Fruit fly (Drosophila melanogaster): Measurements from ENCODE around the gene p130CAS.
A peak's percentile ranks its signal among the peaks of the same experiment; 100 is the strongest.

The p130CAS gene

DNA sequence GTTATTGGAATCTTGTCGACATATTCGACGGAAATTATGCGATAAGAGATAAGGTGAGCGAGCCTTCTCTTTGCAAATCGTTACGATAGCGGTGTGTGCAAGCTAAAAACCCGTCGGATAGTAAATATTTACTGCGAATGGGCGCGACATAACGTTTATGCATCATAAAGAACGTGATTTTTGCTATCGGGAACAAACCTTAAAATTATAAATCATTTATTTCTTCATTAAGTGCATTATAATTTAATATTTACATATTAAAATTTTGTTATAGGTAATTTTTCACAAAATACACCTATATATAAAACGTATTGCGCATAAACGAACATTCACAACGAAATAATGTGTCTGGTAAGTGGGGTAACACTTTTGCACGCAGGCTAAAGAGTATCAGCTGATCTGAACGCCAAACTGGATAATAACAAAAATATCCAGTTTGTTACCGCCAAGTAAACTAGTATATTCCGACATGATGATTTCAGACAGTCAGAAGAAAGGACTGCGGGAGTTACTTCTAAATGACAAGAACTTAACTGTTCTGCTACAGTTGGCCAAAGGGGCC, 53.1 kb downstream of the p130CAS start, which contains the start of the genes Gk1 and CG13876 (continued):
- TF ChIP-seq CG2875 (GFP tag; optimal IDR thresholded peaks at IDR 0.05), result peak; percentile 85
- no peak for TF ChIP-seq prd (optimal IDR thresholded peaks at IDR 0.05)
- peak; percentile 93 for TF ChIP-seq prd (GFP tag; IDR thresholded peaks at IDR 0.05)
- TF ChIP-seq kni (GFP tag; optimal IDR thresholded peaks at IDR 0.05), result peak; percentile 89
- TF ChIP-seq oc (tag; optimal IDR thresholded peaks at IDR 0.05), result peak; percentile 95
- peak; percentile 93 for TF ChIP-seq CG34422 (GFP tag; IDR thresholded peaks at IDR 0.05)
- TF ChIP-seq org-1 (GFP tag; optimal IDR thresholded peaks at IDR 0.05), result peak; percentile 86
- peak; percentile 88 for TF ChIP-seq twi (tag; optimal IDR thresholded peaks at IDR 0.05)
- TF ChIP-seq eyg (GFP tag; optimal IDR thresholded peaks at IDR 0.05), result no peak
- peak; percentile 76 to 96 for TF ChIP-seq bsh (GFP tag; optimal IDR thresholded peaks at IDR 0.05)
- peak; percentile 81 for TF ChIP-seq CG10959 (GFP tag; IDR thresholded peaks at IDR 0.05)
- TF ChIP-seq CrebB (tag; optimal IDR thresholded peaks at IDR 0.05), result peak; percentile 96
- TF ChIP-seq CG4328 (GFP tag; optimal IDR thresholded peaks at IDR 0.05), result peak; percentile 94
- TF ChIP-seq HmgD (GFP tag; optimal IDR thresholded peaks at IDR 0.05), result no peak
- TF ChIP-seq CG6689 (GFP tag; IDR thresholded peaks at IDR 0.05), result peak; percentile 97
- no peak for TF ChIP-seq ab (GFP tag; optimal IDR thresholded peaks at IDR 0.05)
- peak; percentile 71; the same call in 1 of the 2 replicates for TF ChIP-seq ham (GFP tag; IDR thresholded peaks at IDR 0.05)
- TF ChIP-seq NC2β (GFP tag; optimal IDR thresholded peaks at IDR 0.05), result no peak
- peak; percentile 93 for TF ChIP-seq CG7372 (GFP tag; IDR thresholded peaks at IDR 0.05)
- TF ChIP-seq CG4617 (GFP tag; optimal IDR thresholded peaks at IDR 0.05; ENCODE audit: borderline replicate concordance), result peak; percentile 70
- TF ChIP-seq Xbp1 (GFP tag; optimal IDR thresholded peaks at IDR 0.05), result peak; percentile 93
- peak; percentile 95 for TF ChIP-seq caup (GFP tag; optimal IDR thresholded peaks at IDR 0.05; ENCODE audit: severe bottlenecking)
- peak; percentile 73 for TF ChIP-seq tup (GFP tag; optimal IDR thresholded peaks at IDR 0.05)
- no peak for TF ChIP-seq CG14965 (GFP tag; optimal IDR thresholded peaks at IDR 0.05; ENCODE audit: borderline replicate concordance)
- TF ChIP-seq sim (GFP tag; IDR thresholded peaks at IDR 0.05), result peak; percentile 91
- no peak for TF ChIP-seq CG1529 (GFP tag; optimal IDR thresholded peaks at IDR 0.05)
- peak; percentile 97 for TF ChIP-seq CoRest (tag; optimal IDR thresholded peaks at IDR 0.05)
- TF ChIP-seq hth (optimal IDR thresholded peaks at IDR 0.05), result no peak
- peak; percentile 93 for TF ChIP-seq CG9437 (GFP tag; optimal IDR thresholded peaks at IDR 0.05)
- peak; percentile 86 for TF ChIP-seq tin (GFP tag; optimal IDR thresholded peaks at IDR 0.05)
- peak; percentile 94 for TF ChIP-seq CG1233 (GFP tag; optimal IDR thresholded peaks at IDR 0.05)
- no peak for TF ChIP-seq Doc3 (GFP tag; IDR thresholded peaks at IDR 0.05; ENCODE audit: partially characterized antibody)
- TF ChIP-seq seq (GFP tag; IDR thresholded peaks at IDR 0.05), result peak; percentile 92
- TF ChIP-seq B-H1 (GFP tag; IDR thresholded peaks at IDR 0.05), result peak; percentile 87
- peak; percentile 97 for TF ChIP-seq Dek (tag; optimal IDR thresholded peaks at IDR 0.05)
- TF ChIP-seq HHEX (GFP tag; optimal IDR thresholded peaks at IDR 0.05), result peak; percentile 94
- TF ChIP-seq CG6272 (GFP tag; IDR thresholded peaks at IDR 0.05), result peak; percentile 67
- peak; percentile 94 for TF ChIP-seq ranshi (GFP tag; IDR thresholded peaks at IDR 0.05)
- TF ChIP-seq CkIIα-i1 (GFP tag; IDR thresholded peaks at IDR 0.05), result peak; percentile 41; the same call in 1 of the 2 replicates
- TF ChIP-seq CG13894 (tag; optimal IDR thresholded peaks at IDR 0.05), result peak; percentile 98
- TF ChIP-seq z (GFP tag; IDR thresholded peaks at IDR 0.05), result 0 out of 3 replicates have a peak, but pooled peaks have one; percentile 36
- TF ChIP-seq CG5180 (GFP tag; optimal IDR thresholded peaks at IDR 0.05), result peak; percentile 86
- peak; percentile 98 for TF ChIP-seq CG12659 (GFP tag; optimal IDR thresholded peaks at IDR 0.05)
- no peak for TF ChIP-seq eve (GFP tag; optimal IDR thresholded peaks at IDR 0.05)
- peak; percentile 19 for TF ChIP-seq emc (GFP tag; optimal IDR thresholded peaks at IDR 0.05)
- TF ChIP-seq disco-r (GFP tag; optimal IDR thresholded peaks at IDR 0.05), result no peak
- TF ChIP-seq CTCF (GFP tag; optimal IDR thresholded peaks at IDR 0.05), result peak; percentile 25
- peak; percentile 98 for TF ChIP-seq CG2712 (tag; optimal IDR thresholded peaks at IDR 0.05)
- no peak for TF ChIP-seq hbn (GFP tag; IDR thresholded peaks at IDR 0.05; ENCODE audit: partially characterized antibody)
- peak; percentile 94 for TF ChIP-seq HLH3B (GFP tag; IDR thresholded peaks at IDR 0.05)
- TF ChIP-seq pzg (GFP tag; optimal IDR thresholded peaks at IDR 0.05), result peak; percentile 56

Data from whole organism, embryonic.